Worm (Caenorhabditis elegans) whole organism, L4 larva: Measurements from ENCODE around the gene Y43F8B.14.
A peak's percentile ranks its signal among the peaks of the same experiment; 100 is the strongest.

Experiments used
- F10B5.3 ChIP-seq: sonication (generic microtip); optimal IDR thresholded peaks from 2 replicates; lab custom pipeline; 2016; ENCODE audit warnings: mild to moderate bottlenecking, missing genetic modification characterization, missing compliant biosample characterization
- T20F7.1 ChIP-seq: fragments of 200-800 bp; sonication (Bioruptor generic); optimal IDR thresholded peaks from 2 replicates; lab custom pipeline; 2018; ENCODE audit warnings: mild to moderate bottlenecking, missing genetic modification characterization, missing compliant biosample characterization
- T26A8.4 ChIP-seq: fragments of 200-800 bp; sonication (Bioruptor generic); IDR thresholded peaks from 2 replicates; pipeline ENCODE4 v1.3.6; 2022; ENCODE audit warnings: missing genetic modification characterization, missing compliant biosample characterization
- Y75B8A.6 ChIP-seq: fragments of 200-800 bp; sonication (Bioruptor generic); IDR thresholded peaks from 2 replicates; pipeline ENCODE4 v1.3.6; 2022; ENCODE audit warnings: missing genetic modification reagents, missing genetic modification characterization, missing compliant biosample characterization
- ZK337.2 ChIP-seq: fragments of 200-800 bp; sonication (Bioruptor generic); IDR thresholded peaks from 2 replicates; pipeline ENCODE4 v1.3.6; 2022; ENCODE audit warnings: missing genetic modification reagents, missing genetic modification characterization, missing compliant biosample characterization
- aha-1 ChIP-seq: fragments of 150-350 bp; peaks from one replicate; lab custom pipeline; 2014; ENCODE audit warnings: missing biosample characterization, missing genetic modification characterization
- ama-1 ChIP-seq: fragments of 150-350 bp; optimal IDR thresholded peaks from 2 replicates; lab custom pipeline; 2014; ENCODE audit warnings: inconsistent platforms, mixed read lengths
- ces-1 ChIP-seq: fragments of 150-350 bp; sonication (generic microtip); optimal IDR thresholded peaks from 4 replicates; lab custom pipeline; 2014; ENCODE audit warnings: missing biosample characterization, missing genetic modification reagents, missing genetic modification characterization
- cey-2 ChIP-seq: sonication (generic microtip); optimal IDR thresholded peaks from 3 replicates; lab custom pipeline; 2017; ENCODE audit warnings: missing genetic modification characterization, mild to moderate bottlenecking, missing compliant biosample characterization, antibody characterized with exemption, borderline replicate concordance; ENCODE audit not compliant: insufficient read depth
- daf-16 ChIP-seq, 3 experiments: sonication (generic microtip); optimal IDR thresholded peaks; 2 replicates each; lab custom pipeline; 2016 to 2017; ENCODE audit warnings: missing genetic modification characterization in 3 of 3, missing genetic modification reagents in 3 of 3, mild to moderate bottlenecking in 2 of 3, missing compliant biosample characterization in 2 of 3, missing biosample characterization in 1 of 3, moderate library complexity in 1 of 3
- daf-19 ChIP-seq: fragments of 200-800 bp; sonication (Bioruptor generic); conservative IDR thresholded peaks from 2 replicates; pipeline ENCODE4 v1.3.6; 2022; ENCODE audit warnings: missing genetic modification characterization, missing compliant biosample characterization
- dmd-9 ChIP-seq: fragments of 200-800 bp; sonication (Bioruptor generic); IDR thresholded peaks from 2 replicates; pipeline ENCODE4 v1.3.6; 2022; ENCODE audit warnings: missing genetic modification reagents, missing genetic modification characterization, missing compliant biosample characterization
- hif-1 ChIP-seq, 2 experiments: sonication (generic microtip); optimal IDR thresholded peaks; 2 replicates each; lab custom pipeline; 2016 to 2017; ENCODE audit warnings: missing compliant biosample characterization in 2 of 2, missing genetic modification characterization in 2 of 2, missing genetic modification reagents in 2 of 2, missing genotype in 2 of 2, mild to moderate bottlenecking in 1 of 2
- hlh-11 ChIP-seq: fragments of 200-800 bp; sonication (Bioruptor generic); optimal IDR thresholded peaks from 2 replicates; lab custom pipeline; 2018; ENCODE audit warnings: mild to moderate bottlenecking, missing genetic modification characterization, missing compliant biosample characterization
- lin-13 ChIP-seq: fragments of 150-350 bp; optimal IDR thresholded peaks from 2 replicates; lab custom pipeline; 2014; ENCODE audit warnings: missing biosample characterization, missing genetic modification reagents, missing genetic modification characterization
- lin-15B ChIP-seq: fragments of 150-350 bp; sonication (generic microtip); optimal IDR thresholded peaks from 3 replicates; lab custom pipeline; 2014; ENCODE audit warnings: missing biosample characterization, missing genetic modification characterization
- lin-38 ChIP-seq: fragments of 200-800 bp; sonication (Bioruptor generic); IDR thresholded peaks from 2 replicates; pipeline ENCODE4 v1.3.6; 2022; ENCODE audit warnings: missing genetic modification reagents, missing genetic modification characterization, missing compliant biosample characterization
- lir-3 ChIP-seq: sonication (generic microtip); optimal IDR thresholded peaks from 2 replicates; lab custom pipeline; 2016; ENCODE audit warnings: mild to moderate bottlenecking, missing genetic modification characterization, missing compliant biosample characterization
- mdl-1 ChIP-seq, 2 experiments: fragments of 150-350 bp in 1 of 2; sonication (generic microtip) in 1 of 2; optimal IDR thresholded peaks; 2 replicates each; lab custom pipeline; 2014 to 2017; ENCODE audit warnings: missing biosample characterization in 2 of 2, missing genetic modification characterization in 2 of 2
- mes-2 ChIP-seq: sonication (generic microtip); optimal IDR thresholded peaks from 2 replicates; lab custom pipeline; 2016; ENCODE audit warnings: missing genotype, mild to moderate bottlenecking, missing genetic modification characterization, missing compliant biosample characterization; ENCODE audit not compliant: poor library complexity, severe bottlenecking
- nhr-237 ChIP-seq: sonication (generic microtip); optimal IDR thresholded peaks from 2 replicates; lab custom pipeline; 2017; ENCODE audit warnings: missing biosample characterization, missing genetic modification characterization
- nhr-48 ChIP-seq: sonication (generic microtip); optimal IDR thresholded peaks from 2 replicates; lab custom pipeline; 2016; ENCODE audit warnings: mild to moderate bottlenecking, missing genetic modification characterization, missing compliant biosample characterization
- nhr-6 ChIP-seq: fragments of 150-350 bp; optimal IDR thresholded peaks from 2 replicates; lab custom pipeline; 2014; ENCODE audit warnings: missing biosample characterization, missing genetic modification characterization
- nhr-76 ChIP-seq: fragments of 150-350 bp; optimal IDR thresholded peaks from 2 replicates; lab custom pipeline; 2014; ENCODE audit warnings: missing biosample characterization, missing genetic modification characterization
- pqm-1 ChIP-seq: sonication (generic microtip); optimal IDR thresholded peaks from 2 replicates; lab custom pipeline; 2017; ENCODE audit warnings: missing biosample characterization, missing genetic modification characterization
- set-16 ChIP-seq: fragments of 200-800 bp; sonication (Bioruptor generic); IDR thresholded peaks from 2 replicates; pipeline ENCODE4 v1.3.6; 2022; ENCODE audit warnings: missing genetic modification reagents, missing genetic modification characterization, missing compliant biosample characterization
- snpc-4 ChIP-seq: fragments of 150-350 bp; optimal IDR thresholded peaks from 2 replicates; lab custom pipeline; 2014; ENCODE audit warnings: missing biosample characterization, missing genetic modification characterization
- spr-1 ChIP-seq: sonication (generic microtip); optimal IDR thresholded peaks from 2 replicates; lab custom pipeline; 2016; ENCODE audit warnings: mild to moderate bottlenecking, missing genetic modification characterization, missing compliant biosample characterization
- unc-62 ChIP-seq, 3 experiments: fragments of 150-350 bp in 1 of 3; sonication (generic microtip); optimal IDR thresholded peaks in 2 of 3; peaks in 1 of 3; 1 replicate in 1 of 3; 2 replicates in 2 of 3; lab custom pipeline; 2014 to 2017; ENCODE audit warnings: missing biosample characterization in 3 of 3, missing genetic modification characterization in 3 of 3, missing genetic modification reagents in 3 of 3, missing genotype in 1 of 3
- ztf-11 ChIP-seq: fragments of 150-350 bp; optimal IDR thresholded peaks from 2 replicates; lab custom pipeline; 2014; ENCODE audit warnings: missing biosample characterization, missing genetic modification characterization
- ztf-7 ChIP-seq: fragments of 150-350 bp; optimal IDR thresholded peaks from 2 replicates; lab custom pipeline; 2014; ENCODE audit warnings: missing biosample characterization, missing genetic modification characterization

Gene Y43F8B.14

DNA sequence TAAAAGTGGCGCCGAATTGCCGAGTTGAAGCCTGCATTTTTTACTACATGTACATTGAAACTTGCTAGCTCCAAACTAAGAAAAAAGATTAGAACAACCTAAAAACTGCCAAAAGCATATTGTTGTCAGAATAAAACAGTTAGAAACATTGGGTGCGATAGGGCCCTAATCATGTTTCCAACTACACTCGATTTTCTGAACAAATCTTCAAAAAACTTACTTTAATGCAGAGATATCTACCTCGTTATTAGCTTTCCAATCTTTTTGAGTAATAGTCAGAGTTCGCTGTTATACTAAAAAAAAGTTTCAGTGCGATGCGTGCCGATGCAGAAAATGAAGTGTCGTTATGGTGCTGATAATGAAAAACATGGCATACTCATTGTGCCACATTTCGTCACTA is at the start of gene Y43F8B.14, which contains the start of gene Y43F8B.13:
TSS of gene Y43F8B.14 (minus strand) at position 322 of the 400 bp plus-strand sequence.
TSS of gene Y43F8B.13 (plus strand) at position 301 of the 400 bp plus-strand sequence.
- TF ChIP-seq ama-1 (no peak), pqm-1 (tag; lab: Kevin White, UChicago) (peak; percentile 56), mes-2 (tag; lab: Kevin White, UChicago) (no peak), daf-16 (GFP tag; optimal IDR thresholded peaks at IDR 0.05; lab: Kevin White, UChicago) (no peak), daf-16 (tag; optimal IDR thresholded peaks at IDR 0.05; lab: Kevin White, UChicago) (peak; percentile 35), lir-3 (no peak), hif-1 (tag; optimal IDR thresholded peaks at IDR 0.05; lab: Kevin White, UChicago) (no peak), T26A8.4 (GFP tag; lab: Robert Waterston, UW) (no peak)

DNA sequence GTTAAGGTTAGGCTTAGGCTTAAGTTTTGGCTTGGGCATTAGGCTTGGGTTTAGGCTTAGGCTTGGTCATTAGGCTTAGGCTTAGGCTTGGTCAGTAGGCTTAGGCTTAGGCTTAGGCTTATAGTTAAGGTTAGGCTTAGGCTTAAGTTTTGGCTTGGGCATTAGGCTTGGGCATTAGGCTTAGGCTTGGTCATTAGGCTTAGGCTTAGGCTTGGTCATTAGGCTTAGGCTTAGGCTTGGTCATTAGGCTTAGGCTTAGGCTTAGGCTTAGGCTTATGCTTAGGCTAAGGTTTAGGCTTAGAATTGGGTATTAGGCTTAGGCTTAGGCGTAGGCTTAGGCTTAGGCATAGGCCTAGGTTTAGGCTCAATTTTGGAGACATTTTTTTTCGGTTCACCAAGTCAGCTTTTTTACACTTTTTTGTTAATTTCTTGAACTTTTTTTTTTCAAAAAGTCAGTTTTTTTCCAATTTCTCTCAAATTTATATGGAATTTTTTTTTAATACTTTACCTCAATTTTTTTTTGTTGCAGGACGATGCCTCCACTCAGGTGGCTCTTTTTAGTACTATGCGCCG is 46.9 kb upstream of the Y43F8B.14 start, which contains the start of gene Y43F8B.3:
TSS of gene Y43F8B.3 (plus strand) at position 523 of the 573 bp plus-strand sequence.
- no peak for TF ChIP-seq nhr-237
- no peak for TF ChIP-seq nhr-76 (tag; lab: Kevin White, UChicago)

DNA sequence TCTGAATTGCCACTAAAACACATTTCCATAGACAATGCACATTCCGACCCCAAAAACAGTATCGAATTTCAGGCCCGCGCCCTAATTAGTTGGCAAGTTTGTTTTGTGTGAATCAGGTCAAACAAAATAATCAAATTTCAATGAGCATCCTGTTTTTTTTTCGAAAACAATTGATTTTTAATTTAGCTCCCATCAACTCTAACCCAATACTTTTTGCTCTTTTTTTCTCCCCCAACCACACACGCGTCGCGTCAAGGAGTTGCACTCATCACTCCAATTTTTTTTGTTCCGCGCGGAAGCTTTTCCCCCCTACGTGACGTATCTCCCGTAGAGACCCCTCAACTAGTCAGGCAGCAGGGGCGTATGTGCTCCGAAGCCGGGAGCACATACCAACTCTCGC is 45.6 kb upstream of the Y43F8B.14 start:
- peak in 1 of 2 experiments; percentile 97 for TF ChIP-seq unc-62 (GFP tag; optimal IDR thresholded peaks at IDR 0.05 in 1 of 2; lab: Kevin White, UChicago)
- TF ChIP-seq unc-62 (tag; optimal IDR thresholded peaks at IDR 0.05; lab: Kevin White, UChicago) = no peak
- TF ChIP-seq T20F7.1 (GFP tag; lab: Kevin White, UChicago) = no peak
- no peak for TF ChIP-seq ztf-7 (tag; lab: Kevin White, UChicago)

DNA sequence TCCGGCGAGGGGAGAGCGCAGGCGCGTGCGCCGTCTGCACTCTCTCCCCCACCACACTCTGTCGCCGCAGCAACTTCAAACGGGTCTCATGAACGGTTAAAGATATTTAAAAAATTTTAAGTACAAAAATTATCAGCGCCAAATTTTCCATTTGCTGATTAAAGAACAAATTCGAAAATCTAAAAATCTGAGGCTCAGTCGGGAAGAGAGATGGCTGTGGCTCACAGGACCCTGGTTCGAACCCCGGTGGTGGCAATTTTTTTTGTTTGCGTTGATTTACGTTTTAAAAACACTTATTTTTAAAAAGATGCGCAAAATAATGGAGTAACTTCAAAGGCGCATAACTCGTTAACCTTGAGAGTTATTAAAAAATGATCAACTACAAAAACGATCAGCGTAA is 41.3 kb upstream of the Y43F8B.14 start:
- TF ChIP-seq aha-1 (tag; lab: Kevin White, UChicago) = peak; percentile 2
- TF ChIP-seq cey-2 = no peak
- TF ChIP-seq, all 104 proteins: peak for 1

DNA sequence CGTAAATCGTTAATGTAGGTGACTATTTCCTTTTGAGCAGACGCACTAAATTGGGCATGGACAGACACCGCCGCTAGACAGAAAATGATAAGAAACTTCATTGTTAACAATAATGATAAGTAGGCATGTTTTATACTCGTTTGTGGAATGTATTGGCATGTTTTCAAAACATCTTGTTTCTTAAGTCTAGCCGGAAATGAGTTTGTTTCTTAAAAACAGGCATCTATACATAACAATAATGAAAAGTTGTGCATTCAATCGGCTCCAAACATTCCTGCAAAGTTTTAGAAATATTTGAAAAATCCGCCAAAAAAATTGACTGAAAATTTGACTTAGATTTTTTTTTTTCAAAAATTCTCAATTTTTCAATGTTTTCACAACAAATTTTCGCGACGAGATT is 39.8 kb upstream of the Y43F8B.14 start, which contains the start of gene scl-21:
TSS of gene scl-21 (minus strand) at position 101 of the 400 bp plus-strand sequence.
- TF ChIP-seq lin-13 (GFP tag; lab: Kevin White, UChicago) = no peak
- no peak for TF ChIP-seq ztf-11 (tag; lab: Kevin White, UChicago)
- no peak for TF ChIP-seq ces-1
- TF ChIP-seq nhr-6 = no peak
- no peak for TF ChIP-seq daf-19 (GFP tag; lab: Robert Waterston, UW)
- no peak for TF ChIP-seq lin-38
- TF ChIP-seq set-16 (GFP tag; lab: Robert Waterston, UW) = no peak
- no peak for TF ChIP-seq dmd-9 (GFP tag; lab: Robert Waterston, UW)
- TF ChIP-seq Y75B8A.6 (GFP tag; lab: Robert Waterston, UW) = no peak
- no peak for TF ChIP-seq daf-16 (GFP tag; optimal IDR thresholded peaks at IDR 0.05; lab: Kevin White, UChicago)
- no peak for TF ChIP-seq daf-16 (tag; optimal IDR thresholded peaks at IDR 0.05; lab: Kevin White, UChicago)
- no peak for TF ChIP-seq mdl-1 (tag; optimal IDR thresholded peaks at IDR 0.05; lab: Kevin White, UChicago)
- no peak for TF ChIP-seq snpc-4 (tag; lab: Kevin White, UChicago)
- TF ChIP-seq hlh-11 (tag; lab: Kevin White, UChicago) = no peak
- no peak for TF ChIP-seq spr-1 (tag; lab: Kevin White, UChicago)
- no peak for TF ChIP-seq F10B5.3 (tag; lab: Kevin White, UChicago)
- no peak for TF ChIP-seq cey-2
- TF ChIP-seq ZK337.2 (GFP tag; lab: Robert Waterston, UW) = no peak
- no peak for TF ChIP-seq lin-15B
- no peak for TF ChIP-seq nhr-48 (tag; lab: Kevin White, UChicago)
- TF ChIP-seq ama-1 = no peak
